Worm (Caenorhabditis elegans): ENCODE results near the gene C10C6.3.

Gene C10C6.3

DNA sequence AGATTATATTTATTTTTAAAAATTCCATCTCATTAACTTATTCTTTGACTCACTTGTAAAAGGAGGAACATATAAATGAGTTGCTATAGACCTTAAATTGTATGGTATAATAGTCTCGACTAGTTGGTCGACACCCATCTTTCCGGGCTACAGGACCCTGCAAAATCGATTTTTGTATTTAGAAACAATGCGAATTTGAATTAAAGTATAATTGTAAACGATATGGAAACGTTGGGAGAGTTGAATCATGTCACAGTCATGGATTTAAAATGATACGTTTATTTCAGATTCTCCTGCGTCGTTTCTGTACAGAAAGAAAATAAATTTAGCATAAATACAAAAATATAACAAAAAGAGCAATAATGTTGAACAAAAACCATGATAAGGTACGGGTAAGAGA, 14.1 kb upstream of the C10C6.3 start, which contains the start of gene catp-8:
TSS of gene catp-8 (minus strand) at position 157 of the 400 bp plus-strand sequence.
- TF ChIP-seq ceh-28 (tag; optimal IDR thresholded peaks at IDR 0.05) (no peak), elt-2 (tag; optimal IDR thresholded peaks at IDR 0.05) (no peak), mdl-1 (tag; optimal IDR thresholded peaks at IDR 0.05) (no peak), nhr-12 (tag; optimal IDR thresholded peaks at IDR 0.05) (no peak), ama-1 (optimal IDR thresholded peaks at IDR 0.05) (peak; percentile 73), ZK546.5 (tag; optimal IDR thresholded peaks at IDR 0.05) (no peak)

DNA sequence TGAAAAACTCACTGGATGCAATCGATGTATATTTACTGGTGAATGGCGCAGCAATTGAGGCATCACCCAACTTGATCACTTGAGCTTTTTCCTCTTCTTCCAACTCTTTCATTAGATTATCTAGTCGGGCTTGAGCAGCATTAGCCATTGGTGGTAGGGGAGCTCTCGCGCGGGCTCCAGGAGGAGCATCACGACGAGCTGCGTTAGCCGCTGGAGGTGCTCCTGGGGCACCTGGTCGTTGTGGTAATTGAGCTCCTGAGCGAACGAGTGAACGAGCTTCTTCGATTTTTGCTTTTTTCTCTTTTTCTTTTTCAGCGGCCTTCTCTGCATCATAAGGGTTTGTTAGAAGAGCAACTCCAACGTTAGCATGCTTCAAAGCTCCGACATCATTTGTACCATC, 10.1 kb upstream of the C10C6.3 start:
- TF ChIP-seq ceh-16 (tag; optimal IDR thresholded peaks at IDR 0.05) (no peak), nhr-28 (tag; optimal IDR thresholded peaks at IDR 0.05) (no peak), fos-1 (tag; optimal IDR thresholded peaks at IDR 0.05) (no peak), ztf-11 (tag; optimal IDR thresholded peaks at IDR 0.05) (no peak), nhr-43 (tag; optimal IDR thresholded peaks at IDR 0.05; ENCODE audit: poor library complexity, severe bottlenecking) (no peak), fkh-2 (tag; optimal IDR thresholded peaks at IDR 0.05) (no peak), egl-5 (tag; optimal IDR thresholded peaks at IDR 0.05) (no peak), nfya-1 (tag; optimal IDR thresholded peaks at IDR 0.05; ENCODE audit: insufficient read depth) (no peak)

DNA sequence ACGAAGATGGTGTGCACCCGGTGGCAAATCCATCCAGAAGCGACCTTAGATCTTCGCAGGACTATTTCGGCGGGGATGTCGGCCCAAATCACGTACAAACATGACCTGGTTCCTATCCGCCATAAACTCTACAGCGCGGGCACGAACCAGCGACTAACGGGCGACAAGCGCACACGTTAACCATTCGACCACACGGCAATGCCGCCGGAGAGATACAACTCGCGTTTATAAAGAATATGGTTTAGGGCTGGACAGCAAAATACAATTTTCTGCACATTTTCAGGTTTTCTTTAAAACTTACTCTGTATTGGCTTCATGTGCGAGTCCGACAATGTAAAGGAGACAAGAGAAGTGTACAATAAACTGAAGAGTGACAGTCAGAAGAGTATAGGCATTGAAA, 9.0 kb upstream of the C10C6.3 start:
- TF ChIP-seq nhr-12 (tag; optimal IDR thresholded peaks at IDR 0.05): no peak
- TF ChIP-seq egl-27 (tag; optimal IDR thresholded peaks at IDR 0.05): no peak
- TF ChIP-seq nhr-76 (tag; optimal IDR thresholded peaks at IDR 0.05): peak; percentile 26
- no peak for TF ChIP-seq ceh-16 (tag; optimal IDR thresholded peaks at IDR 0.05)
- TF ChIP-seq nhr-23 (tag; optimal IDR thresholded peaks at IDR 0.05): peak; percentile 76
- TF ChIP-seq hmg-11 (tag; optimal IDR thresholded peaks at IDR 0.05): peak; percentile 82
- no peak for TF ChIP-seq nhr-28 (tag; optimal IDR thresholded peaks at IDR 0.05)
- TF ChIP-seq elt-1 (tag; optimal IDR thresholded peaks at IDR 0.05): peak; percentile 3
- no peak for TF ChIP-seq nhr-77 (tag; optimal IDR thresholded peaks at IDR 0.05)
- TF ChIP-seq ceh-82 (tag; optimal IDR thresholded peaks at IDR 0.05): peak; percentile 44
- peak; percentile 87 for TF ChIP-seq ama-1 (optimal IDR thresholded peaks at IDR 0.05)
- TF ChIP-seq mdl-1 (tag; optimal IDR thresholded peaks at IDR 0.05): no peak
- peak; percentile 2 for TF ChIP-seq R02D3.7 (tag; optimal IDR thresholded peaks at IDR 0.05)
- TF ChIP-seq lin-15B (tag; optimal IDR thresholded peaks at IDR 0.05): peak; percentile 10
- no peak for TF ChIP-seq ztf-4 (tag; optimal IDR thresholded peaks at IDR 0.05)
- peak; percentile 34 for TF ChIP-seq skn-1 (tag; optimal IDR thresholded peaks at IDR 0.05)
- peak; percentile 77 for TF ChIP-seq nhr-43 (tag; optimal IDR thresholded peaks at IDR 0.05; ENCODE audit: poor library complexity, severe bottlenecking)
- TF ChIP-seq nhr-11 (tag; optimal IDR thresholded peaks at IDR 0.05): no peak
- TF ChIP-seq jun-1 (tag; optimal IDR thresholded peaks at IDR 0.05): no peak
- no peak for TF ChIP-seq sea-2 (GFP tag; optimal IDR thresholded peaks at IDR 0.05)
- peak; percentile 35 for TF ChIP-seq fos-1 (tag; optimal IDR thresholded peaks at IDR 0.05)
- TF ChIP-seq unc-39 (tag; optimal IDR thresholded peaks at IDR 0.05): no peak
- no peak for TF ChIP-seq ceh-9 (tag; optimal IDR thresholded peaks at IDR 0.05)
- TF ChIP-seq lin-39 (tag; optimal IDR thresholded peaks at IDR 0.05): peak; percentile 84
- TF ChIP-seq pha-4 (tag; optimal IDR thresholded peaks at IDR 0.05): peak; percentile 80
- peak; percentile 69 for TF ChIP-seq elt-2 (tag; optimal IDR thresholded peaks at IDR 0.05)
- peak; percentile 8 for TF ChIP-seq ceh-28 (tag; optimal IDR thresholded peaks at IDR 0.05)
- TF ChIP-seq unc-62 (GFP tag; optimal IDR thresholded peaks at IDR 0.05): no peak
- TF ChIP-seq elt-3 (tag; optimal IDR thresholded peaks at IDR 0.05): no peak
- TF ChIP-seq zag-1 (tag; optimal IDR thresholded peaks at IDR 0.05): no peak
- TF ChIP-seq egl-5 (tag; optimal IDR thresholded peaks at IDR 0.05): peak; percentile 10
- TF ChIP-seq tbx-2 (tag; optimal IDR thresholded peaks at IDR 0.05): peak; percentile 71
- TF ChIP-seq nhr-237 (tag; optimal IDR thresholded peaks at IDR 0.05): no peak
- TF ChIP-seq fkh-2 (tag; optimal IDR thresholded peaks at IDR 0.05): no peak
- TF ChIP-seq mml-1 (tag; optimal IDR thresholded peaks at IDR 0.05): no peak
- TF ChIP-seq eor-1 (tag; optimal IDR thresholded peaks at IDR 0.05): no peak
- no peak for TF ChIP-seq ZK546.5 (tag; optimal IDR thresholded peaks at IDR 0.05)
- no peak for TF ChIP-seq nhr-25 (tag; optimal IDR thresholded peaks at IDR 0.05)
- TF ChIP-seq fkh-10 (GFP tag; optimal IDR thresholded peaks at IDR 0.05): no peak
- TF ChIP-seq aly-2 (tag; optimal IDR thresholded peaks at IDR 0.05): peak; percentile 60
- TF ChIP-seq snpc-4 (tag; optimal IDR thresholded peaks at IDR 0.05): peak; percentile 45
- TF ChIP-seq lsy-12 (tag; optimal IDR thresholded peaks at IDR 0.05): peak; percentile 80
- TF ChIP-seq pqm-1 (tag; optimal IDR thresholded peaks at IDR 0.05): no peak
- TF ChIP-seq daf-12 (tag; optimal IDR thresholded peaks at IDR 0.05): no peak
- TF ChIP-seq nhr-67 (tag; optimal IDR thresholded peaks at IDR 0.05): no peak
- TF ChIP-seq nfya-1 (tag; optimal IDR thresholded peaks at IDR 0.05; ENCODE audit: insufficient read depth): peak; percentile 53
- TF ChIP-seq ztf-11 (tag; optimal IDR thresholded peaks at IDR 0.05): no peak
